Worm (Caenorhabditis elegans) whole organism, young adult: ENCODE measurements around the gene sms-2.
A peak's percentile ranks its signal among the peaks of the same experiment; 100 is the strongest.

ENCODE experiments used
- B0035.1 ChIP-seq: sonication (generic microtip); optimal IDR thresholded peaks from 2 replicates; lab custom pipeline; 2016; ENCODE audit warnings: missing genetic modification characterization, mild to moderate bottlenecking, missing compliant biosample characterization, missing genotype, missing genetic modification reagents
- C06A6.2 ChIP-seq: fragments of 200-800 bp; sonication (Bioruptor generic); conservative IDR thresholded peaks from 2 replicates; pipeline ENCODE4 v1.3.6; 2022; ENCODE audit warnings: missing genetic modification characterization, missing compliant biosample characterization
- C17E4.6 ChIP-seq: fragments of 200-800 bp; sonication (Bioruptor generic); IDR thresholded peaks from 2 replicates; pipeline ENCODE4 v1.3.6; 2022; ENCODE audit warnings: missing genetic modification reagents, missing genetic modification characterization, missing compliant biosample characterization
- F10E7.11 ChIP-seq: sonication (generic microtip); optimal IDR thresholded peaks from 2 replicates; lab custom pipeline; 2017; ENCODE audit warnings: mild to moderate bottlenecking, missing genetic modification characterization, moderate library complexity, missing compliant biosample characterization
- K11D2.4 ChIP-seq: fragments of 200-800 bp; sonication (Bioruptor generic); IDR thresholded peaks from 2 replicates; pipeline ENCODE4 v1.3.6; 2022; ENCODE audit warnings: missing genetic modification reagents, missing genetic modification characterization, missing compliant biosample characterization
- Y56A3A.18 ChIP-seq: fragments of 200-800 bp; sonication (Bioruptor generic); IDR thresholded peaks from 2 replicates; pipeline ENCODE4 v1.3.6; 2022; ENCODE audit warnings: missing genetic modification reagents, missing genetic modification characterization, missing compliant biosample characterization
- Y95B8A.8 ChIP-seq: fragments of 200-800 bp; sonication (Bioruptor generic); IDR thresholded peaks from 2 replicates; pipeline ENCODE4 v1.3.6; 2022; ENCODE audit warnings: missing genetic modification reagents, missing genetic modification characterization, missing compliant biosample characterization
- aptf-3 ChIP-seq: fragments of 200-800 bp; sonication (Bioruptor generic); IDR thresholded peaks from 2 replicates; pipeline ENCODE4 v1.3.6; 2022; ENCODE audit warnings: missing genetic modification characterization, missing compliant biosample characterization
- atf-7 ChIP-seq: sonication (generic microtip); optimal IDR thresholded peaks from 2 replicates; lab custom pipeline; 2017; ENCODE audit warnings: mild to moderate bottlenecking, missing genetic modification characterization, missing compliant biosample characterization
- athp-1 ChIP-seq: sonication (generic microtip); optimal IDR thresholded peaks from 2 replicates; lab custom pipeline; 2017; ENCODE audit warnings: mild to moderate bottlenecking, missing genetic modification characterization, missing compliant biosample characterization
- attf-3 ChIP-seq: fragments of 200-800 bp; sonication (Bioruptor generic); conservative IDR thresholded peaks from 2 replicates; pipeline ENCODE4 v1.3.6; 2022; ENCODE audit warnings: missing genetic modification reagents, missing genetic modification characterization, missing compliant biosample characterization
- attf-5 ChIP-seq: fragments of 200-800 bp; sonication (Bioruptor generic); optimal IDR thresholded peaks from 2 replicates; lab custom pipeline; 2018; ENCODE audit warnings: mild to moderate bottlenecking, missing genetic modification characterization, missing compliant biosample characterization
- bed-2 ChIP-seq: fragments of 200-800 bp; sonication (Bioruptor generic); IDR thresholded peaks from 2 replicates; pipeline ENCODE4 v1.3.6; 2022; ENCODE audit warnings: missing genetic modification reagents, missing genetic modification characterization, missing compliant biosample characterization
- ccch-3 ChIP-seq: fragments of 200-800 bp; sonication (Bioruptor generic); optimal IDR thresholded peaks from 2 replicates; lab custom pipeline; 2018; ENCODE audit warnings: mild to moderate bottlenecking, missing genetic modification characterization, missing compliant biosample characterization
- cebp-1 ChIP-seq, 2 experiments: fragments of 200-800 bp in 1 of 2; sonication (Bioruptor generic) in 1 of 2; sonication (generic microtip) in 1 of 2; IDR thresholded peaks in 1 of 2; optimal IDR thresholded peaks in 1 of 2; 2 replicates each; pipeline versions ENCODE4 v1.3.6 to Lab custom; 2017 to 2022; ENCODE audit warnings: missing compliant biosample characterization in 2 of 2, missing genetic modification characterization in 2 of 2, mild to moderate bottlenecking in 1 of 2, missing genetic modification reagents in 1 of 2, moderate library complexity in 1 of 2
- ceh-100 ChIP-seq: fragments of 200-800 bp; sonication (Bioruptor generic); IDR thresholded peaks from 2 replicates; pipeline ENCODE4 v1.3.6; 2022; ENCODE audit warnings: missing genetic modification reagents, missing genetic modification characterization, missing compliant biosample characterization
- ceh-27 ChIP-seq: fragments of 200-800 bp; sonication (Bioruptor generic); optimal IDR thresholded peaks from 2 replicates; lab custom pipeline; 2018; ENCODE audit warnings: mild to moderate bottlenecking, missing genetic modification characterization, moderate library complexity, missing compliant biosample characterization
- dox-1 ChIP-seq: fragments of 200-800 bp; sonication (Bioruptor generic); IDR thresholded peaks from 2 replicates; pipeline ENCODE4 v1.3.6; 2022; ENCODE audit warnings: missing genetic modification reagents, missing genetic modification characterization, missing compliant biosample characterization
- dpff-1 ChIP-seq: sonication (generic microtip); optimal IDR thresholded peaks from 2 replicates; lab custom pipeline; 2017; ENCODE audit warnings: mild to moderate bottlenecking, missing genetic modification characterization, missing compliant biosample characterization
- efl-1 ChIP-seq: fragments of 150-350 bp; optimal IDR thresholded peaks from 2 replicates; lab custom pipeline; 2014; ENCODE audit warnings: missing biosample characterization, missing genetic modification reagents, missing genetic modification characterization
- ekl-4 ChIP-seq: fragments of 200-800 bp; sonication (Bioruptor generic); IDR thresholded peaks from 2 replicates; pipeline ENCODE4 v1.3.6; 2022; ENCODE audit warnings: missing genetic modification reagents, missing genetic modification characterization, missing compliant biosample characterization
- gei-17 ChIP-seq: fragments of 200-800 bp; sonication (Bioruptor generic); optimal IDR thresholded peaks from 2 replicates; lab custom pipeline; 2018; ENCODE audit warnings: mild to moderate bottlenecking, missing genetic modification characterization, missing compliant biosample characterization
- him-1 ChIP-seq: sonication (generic microtip); optimal IDR thresholded peaks from 2 replicates; lab custom pipeline; 2016; ENCODE audit warnings: missing genotype, missing genetic modification reagents, missing genetic modification characterization, missing compliant biosample characterization
- hlh-26 ChIP-seq: fragments of 200-800 bp; sonication (Bioruptor generic); conservative IDR thresholded peaks from 2 replicates; pipeline ENCODE4 v1.3.6; 2022; ENCODE audit warnings: missing genetic modification reagents, missing genetic modification characterization, missing compliant biosample characterization
- hmg-1.2 ChIP-seq: fragments of 200-800 bp; sonication (Bioruptor generic); IDR thresholded peaks from 2 replicates; pipeline ENCODE4 v1.3.6; 2022; ENCODE audit warnings: missing genetic modification reagents, missing genetic modification characterization, missing compliant biosample characterization
- hmg-20 ChIP-seq: fragments of 200-800 bp; sonication (Bioruptor generic); IDR thresholded peaks from 2 replicates; pipeline ENCODE4 v1.3.6; 2022; ENCODE audit warnings: missing genetic modification reagents, missing genetic modification characterization, missing compliant biosample characterization
- lag-1 ChIP-seq: fragments of 200-800 bp; sonication (Bioruptor generic); IDR thresholded peaks from 2 replicates; pipeline ENCODE4 v1.3.6; 2022; ENCODE audit warnings: missing genetic modification reagents, missing genetic modification characterization, missing compliant biosample characterization
- let-607 ChIP-seq, 2 experiments: fragments of 200-800 bp in 1 of 2; sonication (Bioruptor generic) in 1 of 2; sonication (generic microtip) in 1 of 2; optimal IDR thresholded peaks; 2 replicates each; lab custom pipeline; 2016 to 2018; ENCODE audit warnings: mild to moderate bottlenecking in 2 of 2, missing compliant biosample characterization in 2 of 2, missing genetic modification characterization in 2 of 2, moderate library complexity in 2 of 2, missing genotype in 1 of 2
- lin-40 ChIP-seq: sonication (generic microtip); optimal IDR thresholded peaks from 2 replicates; lab custom pipeline; 2016; ENCODE audit warnings: missing genetic modification characterization, mild to moderate bottlenecking, missing compliant biosample characterization, missing genotype, missing genetic modification reagents
- lin-54 ChIP-seq: fragments of 200-800 bp; sonication (Bioruptor generic); optimal IDR thresholded peaks from 2 replicates; lab custom pipeline; 2018; ENCODE audit warnings: mild to moderate bottlenecking, missing genetic modification characterization, missing compliant biosample characterization
- madf-8 ChIP-seq: fragments of 200-800 bp; sonication (Bioruptor generic); conservative IDR thresholded peaks from 2 replicates; pipeline ENCODE4 v1.3.6; 2022; ENCODE audit warnings: missing genetic modification reagents, missing genetic modification characterization, missing compliant biosample characterization
- mes-4 ChIP-seq: sonication (generic microtip); optimal IDR thresholded peaks from 2 replicates; lab custom pipeline; 2016; ENCODE audit warnings: missing genotype, missing genetic modification characterization, missing compliant biosample characterization
- nfya-2 ChIP-seq: fragments of 200-800 bp; sonication (Bioruptor generic); IDR thresholded peaks from 2 replicates; pipeline ENCODE4 v1.3.6; 2022; ENCODE audit warnings: missing genetic modification reagents, missing genetic modification characterization, missing compliant biosample characterization
- nfyb-1 ChIP-seq: fragments of 200-800 bp; sonication (Bioruptor generic); IDR thresholded peaks from 2 replicates; pipeline ENCODE4 v1.3.6; 2022; ENCODE audit warnings: missing genetic modification reagents, missing genetic modification characterization, missing compliant biosample characterization
- pha-4 ChIP-seq: fragments of 150-350 bp; sonication (generic microtip); optimal IDR thresholded peaks from 2 replicates; lab custom pipeline; 2014; ENCODE audit warnings: missing biosample characterization, missing genetic modification reagents, missing genetic modification characterization
- rcor-1 ChIP-seq: fragments of 200-800 bp; sonication (Bioruptor generic); IDR thresholded peaks from 2 replicates; pipeline ENCODE4 v1.3.6; 2022; ENCODE audit warnings: missing genetic modification reagents, missing genetic modification characterization, missing compliant biosample characterization
- rpc-1 ChIP-seq, 2 experiments: fragments of 150-350 bp in 1 of 2; sonication (generic microtip) in 1 of 2; optimal IDR thresholded peaks; 2 replicates each; lab custom pipeline; 2014 to 2018; ENCODE audit warnings: missing biosample characterization in 1 of 2, missing genetic modification characterization in 1 of 2, missing genetic modification reagents in 1 of 2, missing genotype in 1 of 2
- snpc-4 ChIP-seq, 5 experiments: fragments of 150-350 bp in 1 of 5; sonication (generic microtip) in 4 of 5; optimal IDR thresholded peaks; 2 replicates each; lab custom pipeline; 2014 to 2018; ENCODE audit warnings: missing genetic modification characterization in 5 of 5, missing biosample characterization in 3 of 5, antibody characterized with exemption in 2 of 5, mild to moderate bottlenecking in 2 of 5, missing compliant biosample characterization in 2 of 5, missing genotype in 2 of 5, moderate library complexity in 2 of 5, missing genetic modification reagents in 1 of 5
- somi-1 ChIP-seq: fragments of 200-800 bp; sonication (Bioruptor generic); optimal IDR thresholded peaks from 2 replicates; lab custom pipeline; 2018; ENCODE audit warnings: mild to moderate bottlenecking, missing genetic modification characterization, missing compliant biosample characterization
- tbp1 ChIP-seq: fragments of 200-800 bp; sonication (Bioruptor generic); optimal IDR thresholded peaks from 2 replicates; lab custom pipeline; 2018; ENCODE audit warnings: mild to moderate bottlenecking, missing genetic modification characterization, missing compliant biosample characterization
- tbx-9 ChIP-seq: sonication (generic microtip); optimal IDR thresholded peaks from 2 replicates; lab custom pipeline; 2016; ENCODE audit warnings: borderline replicate concordance, missing genetic modification characterization, inconsistent platforms, missing compliant biosample characterization
- unc-62 ChIP-seq: fragments of 150-350 bp; optimal IDR thresholded peaks from 2 replicates; lab custom pipeline; 2014; ENCODE audit warnings: missing biosample characterization, missing genetic modification reagents, missing genetic modification characterization
- zim-3 ChIP-seq: sonication (generic microtip); optimal IDR thresholded peaks from 2 replicates; lab custom pipeline; 2017; ENCODE audit warnings: mild to moderate bottlenecking, missing genetic modification characterization, moderate library complexity, missing compliant biosample characterization
- ztf-3 ChIP-seq: fragments of 200-800 bp; sonication (Bioruptor generic); optimal IDR thresholded peaks from 2 replicates; lab custom pipeline; 2018; ENCODE audit warnings: mild to moderate bottlenecking, missing genetic modification characterization, missing compliant biosample characterization
- ztf-6 ChIP-seq: fragments of 200-800 bp; sonication (Bioruptor generic); IDR thresholded peaks from 2 replicates; pipeline ENCODE4 v1.3.6; 2022; ENCODE audit warnings: missing genetic modification reagents, missing genetic modification characterization, missing compliant biosample characterization

Gene sms-2

ce11 chrX:950482-950881 lies 1.8 kb upstream of the sms-2 start, which contains the start of gene arr-1:
TSS of gene arr-1 (plus strand) at chrX:950782.
- TF ChIP-seq mes-4 (tag; lab: Kevin White, UChicago) (no peak), rpc-1 (optimal IDR thresholded peaks at IDR 0.05; lab: Kevin White, UChicago) (no peak), rpc-1 (tag; optimal IDR thresholded peaks at IDR 0.05; lab: Kevin White, UChicago) (no peak), him-1 (no peak)

- peak; percentile 80 for TF ChIP-seq attf-5 (GFP tag; lab: Kevin White, UChicago)
- peak; percentile 32 for TF ChIP-seq tbp1
- TF ChIP-seq cebp-1 (GFP tag; IDR thresholded peaks at IDR 0.05; lab: Robert Waterston, UW) = 0 out of 2 replicates have a peak, but pooled peaks have one; percentile 21
- TF ChIP-seq cebp-1 (tag; optimal IDR thresholded peaks at IDR 0.05; lab: Kevin White, UChicago) = peak; percentile 84
- TF ChIP-seq ekl-4 = 0 out of 2 replicates have a peak, but pooled peaks have one; percentile 54
- peak; percentile 37 for TF ChIP-seq snpc-4 (GFP tag; optimal IDR thresholded peaks at IDR 0.05; lab: Kevin White, UChicago)
- TF ChIP-seq snpc-4 (tag; optimal IDR thresholded peaks at IDR 0.05; lab: Kevin White, UChicago) = peak in 3 of 4 experiments; percentile 27 to 67 (median 37)
- peak; percentile 80 for TF ChIP-seq nfyb-1
- TF ChIP-seq gei-17 (GFP tag; lab: Kevin White, UChicago) = peak; percentile 71
- TF ChIP-seq C17E4.6 (GFP tag; lab: Robert Waterston, UW) = no peak
- peak; percentile 83 for TF ChIP-seq somi-1 (GFP tag; lab: Kevin White, UChicago)
- peak; percentile 63; the same call in 1 of the 2 replicates for TF ChIP-seq attf-3 (GFP tag; lab: Robert Waterston, UW)
- no peak for TF ChIP-seq nfya-2 (GFP tag; lab: Robert Waterston, UW)
- peak; percentile 66; the same call in 1 of the 2 replicates for TF ChIP-seq K11D2.4 (GFP tag; lab: Robert Waterston, UW)
- no peak for TF ChIP-seq ccch-3 (GFP tag; lab: Kevin White, UChicago)
- TF ChIP-seq B0035.1 (tag; lab: Kevin White, UChicago) = peak; percentile 63
- no peak for TF ChIP-seq Y56A3A.18
- peak; percentile 38 for TF ChIP-seq lin-54 (GFP tag; lab: Kevin White, UChicago)
- no peak for TF ChIP-seq ztf-3
- no peak for TF ChIP-seq tbx-9 (tag; lab: Kevin White, UChicago)
- peak; percentile 20 for TF ChIP-seq atf-7 (tag; lab: Kevin White, UChicago)
- TF ChIP-seq zim-3 = no peak
- TF ChIP-seq let-607 (tag; optimal IDR thresholded peaks at IDR 0.05; lab: Kevin White, UChicago) = peak in 1 of 2 experiments; percentile 28
- TF ChIP-seq dox-1 = peak; percentile 49; the same call in 1 of the 2 replicates
- TF ChIP-seq rcor-1 (GFP tag; lab: Robert Waterston, UW) = peak; percentile 68
- peak; percentile 17 for TF ChIP-seq efl-1 (GFP tag; lab: Kevin White, UChicago)
- peak; percentile 63 for TF ChIP-seq hmg-20 (GFP tag; lab: Robert Waterston, UW)
- TF ChIP-seq bed-2 = 0 out of 2 replicates have a peak, but pooled peaks have one; percentile 42
- no peak for TF ChIP-seq aptf-3 (GFP tag; lab: Robert Waterston, UW)
- peak; percentile 43; the same call in 1 of the 2 replicates for TF ChIP-seq ceh-100 (GFP tag; lab: Robert Waterston, UW)
- TF ChIP-seq athp-1 (tag; lab: Kevin White, UChicago) = peak; percentile 39
- TF ChIP-seq madf-8 (GFP tag; lab: Robert Waterston, UW) = no peak
- TF ChIP-seq pha-4 = no peak
- 0 out of 2 replicates have a peak, but pooled peaks have one; percentile 41 for TF ChIP-seq ztf-6 (GFP tag; lab: Robert Waterston, UW)
- TF ChIP-seq Y95B8A.8 (GFP tag; lab: Robert Waterston, UW) = 0 out of 2 replicates have a peak, but pooled peaks have one; percentile 27
- no peak for TF ChIP-seq dpff-1 (tag; lab: Kevin White, UChicago)
- TF ChIP-seq hmg-1.2 (GFP tag; lab: Robert Waterston, UW) = peak; percentile 61
- TF ChIP-seq lag-1 (GFP tag; lab: Robert Waterston, UW) = no peak
- no peak for TF ChIP-seq unc-62 (GFP tag; lab: Kevin White, UChicago)
- TF ChIP-seq F10E7.11 = no peak
- TF ChIP-seq ceh-27 (GFP tag; lab: Kevin White, UChicago) = peak; percentile 90
- no peak for TF ChIP-seq hlh-26 (GFP tag; lab: Robert Waterston, UW)
- peak; percentile 90 for TF ChIP-seq lin-40 (tag; lab: Kevin White, UChicago)
- TF ChIP-seq C06A6.2 = peak; percentile 59
Observed at ce11 chrX:949466-949865, 783 bp upstream of the sms-2 start.
